Worm (Caenorhabditis elegans): Measurements from ENCODE around the gene zfp-2.

Gene zfp-2

DNA sequence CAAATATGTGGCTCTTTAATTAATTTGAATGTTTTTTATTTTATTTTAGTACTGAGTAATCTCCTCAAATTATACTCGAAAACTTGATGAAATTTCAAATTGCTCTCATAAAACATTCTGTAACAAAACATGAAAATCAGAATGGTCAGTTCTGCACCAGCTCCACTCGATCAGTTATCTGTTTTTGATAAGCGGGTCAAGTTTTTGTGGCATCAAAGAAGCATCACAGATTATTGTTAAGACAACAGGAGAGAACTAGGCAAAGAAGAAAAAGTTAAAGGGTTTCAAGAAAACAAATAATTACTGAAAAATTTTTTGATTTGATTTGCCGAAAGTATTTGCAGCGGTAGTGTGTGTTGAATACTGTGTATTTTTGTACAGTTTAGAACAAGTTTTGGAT, 49.7 kb downstream of the zfp-2 start:
- TF ChIP-seq pax-1 (tag; optimal IDR thresholded peaks at IDR 0.05): no peak
- TF ChIP-seq tbx-7 (tag; optimal IDR thresholded peaks at IDR 0.05): no peak
- no peak for TF ChIP-seq hlh-8 (tag; optimal IDR thresholded peaks at IDR 0.05)
- no peak for TF ChIP-seq unc-55 (GFP tag; optimal IDR thresholded peaks at IDR 0.05)
- TF ChIP-seq dmd-4 (tag; optimal IDR thresholded peaks at IDR 0.05; ENCODE audit: borderline replicate concordance): no peak
- no peak for TF ChIP-seq ttx-3 (tag; optimal IDR thresholded peaks at IDR 0.05)
- TF ChIP-seq unc-3 (GFP tag; conservative IDR thresholded peaks at IDR 0.05): no peak
- TF ChIP-seq unc-3 (tag; optimal IDR thresholded peaks at IDR 0.05): no peak
- TF ChIP-seq dve-1 (tag; optimal IDR thresholded peaks at IDR 0.05): no peak
- TF ChIP-seq ref-2 (tag; optimal IDR thresholded peaks at IDR 0.05): no peak
- TF ChIP-seq unc-86 (tag; optimal IDR thresholded peaks at IDR 0.05): no peak
